Comparison of ENCODE assay signal across 3 fruit fly cellular contexts in the genomic region with DNA sequence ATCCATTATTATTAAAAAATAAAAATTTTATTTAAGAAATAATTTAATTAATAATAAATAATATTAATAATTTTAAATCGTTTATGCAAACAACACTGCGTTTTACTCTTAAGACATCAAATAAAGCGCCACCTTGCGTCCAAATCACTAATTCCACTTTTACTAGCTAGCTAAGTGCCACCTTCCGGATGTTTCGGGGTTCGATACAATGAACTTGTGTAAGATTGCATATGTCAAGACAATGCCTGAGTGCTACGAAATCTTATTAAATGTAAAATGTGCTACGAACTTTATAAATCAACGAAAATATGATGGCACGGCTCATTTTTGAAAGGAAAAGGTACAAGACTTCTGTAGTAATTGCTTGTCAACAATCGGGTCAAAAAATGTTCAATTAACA.
TF ChIP-seq lines count a peak whose summit lies in the region.

No protein-coding gene starts in this region.

TF ChIP-seq in whole organism, embryonic, 481 proteins besides CTCF, POLR2A, EP300 and RAD21 (continued from another document and continues in another):
- TF ChIP-seq Awh (GFP tag; IDR thresholded peaks at IDR 0.05; lab: Robert Waterston, UW) (peak; percentile 60; the same call in 1 of the 2 replicates), pan (optimal IDR thresholded peaks at IDR 0.05; lab: Kevin White, UChicago) (no peak), pan (GFP tag; optimal IDR thresholded peaks at IDR 0.05 in 1 of 2, IDR thresholded peaks at IDR 0.05 in 1 of 2) (peak in 1 of 2 experiments; percentile 42), Kr (GFP tag; optimal IDR thresholded peaks at IDR 0.05; lab: Kevin White, UChicago) (no peak), CG3726 (GFP tag; IDR thresholded peaks at IDR 0.05; lab: Robert Waterston, UW) (no peak), dmrt11E (tag; optimal IDR thresholded peaks at IDR 0.05; lab: Kevin White, UChicago) (peak; percentile 47), D19B (GFP tag; optimal IDR thresholded peaks at IDR 0.05; lab: Kevin White, UChicago) (no peak), Sry-δ (GFP tag; optimal IDR thresholded peaks at IDR 0.05; lab: Kevin White, UChicago) (peak; percentile 51), Med (GFP tag; lab: Kevin White, UChicago) (peak; percentile 97), Six4 (GFP tag; optimal IDR thresholded peaks at IDR 0.05; lab: Kevin White, UChicago) (peak; percentile 11), Dp (GFP tag; optimal IDR thresholded peaks at IDR 0.05; lab: Kevin White, UChicago) (peak; percentile 68), dmrt99B (tag; optimal IDR thresholded peaks at IDR 0.05; lab: Kevin White, UChicago) (peak; percentile 22), CG13894 (tag; optimal IDR thresholded peaks at IDR 0.05; lab: Kevin White, UChicago) (peak; percentile 81), CG2889 (GFP tag; IDR thresholded peaks at IDR 0.05; lab: Robert Waterston, UW) (no peak), Lim3 (GFP tag; IDR thresholded peaks at IDR 0.05; lab: Robert Waterston, UW) (no peak), CG18262 (tag; optimal IDR thresholded peaks at IDR 0.05; lab: Kevin White, UChicago) (peak; percentile 21), CG18764 (GFP tag; optimal IDR thresholded peaks at IDR 0.05; lab: Kevin White, UChicago) (peak; percentile 41), CG11723 (GFP tag; optimal IDR thresholded peaks at IDR 0.05; lab: Kevin White, UChicago) (no peak), D (optimal IDR thresholded peaks at IDR 0.05; lab: Kevin White, UChicago) (no peak), D (GFP tag; optimal IDR thresholded peaks at IDR 0.05; lab: Kevin White, UChicago) (peak; percentile 21), jumu (GFP tag; optimal IDR thresholded peaks at IDR 0.05; lab: Kevin White, UChicago) (peak; percentile 65), en (GFP tag; optimal IDR thresholded peaks at IDR 0.05; lab: Kevin White, UChicago) (no peak), pum (GFP tag; optimal IDR thresholded peaks at IDR 0.05; lab: Kevin White, UChicago) (peak; percentile 67), Gsc (GFP tag; IDR thresholded peaks at IDR 0.05; lab: Robert Waterston, UW) (peak; percentile 47; the same call in 1 of the 2 replicates), jing (GFP tag; optimal IDR thresholded peaks at IDR 0.05; lab: Kevin White, UChicago) (no peak), chinmo (GFP tag; IDR thresholded peaks at IDR 0.05; lab: Robert Waterston, UW; ENCODE audit: partially characterized antibody) (no peak), vfl (GFP tag; optimal IDR thresholded peaks at IDR 0.05; lab: Kevin White, UChicago) (peak; percentile 14), CG6791 (GFP tag; IDR thresholded peaks at IDR 0.05; lab: Robert Waterston, UW; ENCODE audit: partially characterized antibody) (peak; percentile 32; the same call in 1 of the 3 replicates), cg (GFP tag; optimal IDR thresholded peaks at IDR 0.05; lab: Kevin White, UChicago) (no peak), CG9797 (GFP tag; optimal IDR thresholded peaks at IDR 0.05; lab: Kevin White, UChicago) (no peak), amos (GFP tag; IDR thresholded peaks at IDR 0.05; lab: Robert Waterston, UW; ENCODE audit: partially characterized antibody) (peak; percentile 52), MBD-R2 (GFP tag; IDR thresholded peaks at IDR 0.05; lab: Robert Waterston, UW) (peak; percentile 42; the same call in 1 of the 2 replicates), CG3838 (GFP tag; optimal IDR thresholded peaks at IDR 0.05; lab: Kevin White, UChicago) (no peak), ab (GFP tag; optimal IDR thresholded peaks at IDR 0.05; lab: Kevin White, UChicago) (peak; percentile 36), ci (GFP tag; IDR thresholded peaks at IDR 0.05; lab: Robert Waterston, UW) (peak; percentile 74; the same call in 2 of the 3 replicates), yki (optimal IDR thresholded peaks at IDR 0.05; lab: Kevin White, UChicago) (peak; percentile 49), kni (GFP tag; optimal IDR thresholded peaks at IDR 0.05; lab: Kevin White, UChicago) (no peak), Hey (tag; optimal IDR thresholded peaks at IDR 0.05; lab: Kevin White, UChicago) (no peak), onecut (GFP tag; IDR thresholded peaks at IDR 0.05; lab: Robert Waterston, UW) (peak; percentile 38; the same call in 1 of the 2 replicates), CG12104 (GFP tag; optimal IDR thresholded peaks at IDR 0.05; lab: Kevin White, UChicago) (no peak), mld (GFP tag; IDR thresholded peaks at IDR 0.05; lab: Robert Waterston, UW; ENCODE audit: partially characterized antibody) (no peak)

TF ChIP-seq in whole organism, prepupa, 60 proteins besides CTCF, POLR2A, EP300 and RAD21 (continued from another document):
- TF ChIP-seq pdm3 (GFP tag; optimal IDR thresholded peaks at IDR 0.05; lab: Kevin White, UChicago) (peak; percentile 19), CG10631 (GFP tag; optimal IDR thresholded peaks at IDR 0.05; lab: Kevin White, UChicago) (peak; percentile 60), net (GFP tag; optimal IDR thresholded peaks at IDR 0.05; lab: Kevin White, UChicago) (no peak), Ets21C (GFP tag; optimal IDR thresholded peaks at IDR 0.05; lab: Kevin White, UChicago) (peak; percentile 35), topi (GFP tag; optimal IDR thresholded peaks at IDR 0.05; lab: Kevin White, UChicago) (peak; percentile 12), CG6163 (GFP tag; IDR thresholded peaks at IDR 0.05; lab: Robert Waterston, UW) (no peak; the same call in 2 of the 3 replicates), Met (GFP tag; optimal IDR thresholded peaks at IDR 0.05; lab: Kevin White, UChicago) (peak; percentile 0), CG16779 (tag; optimal IDR thresholded peaks at IDR 0.05; lab: Kevin White, UChicago) (no peak), Sox102F (GFP tag; optimal IDR thresholded peaks at IDR 0.05; lab: Kevin White, UChicago) (no peak), CG6854 (GFP tag; optimal IDR thresholded peaks at IDR 0.05; lab: Kevin White, UChicago) (no peak), CG3919 (GFP tag; optimal IDR thresholded peaks at IDR 0.05; lab: Kevin White, UChicago) (peak; percentile 25), CG9139 (GFP tag; optimal IDR thresholded peaks at IDR 0.05; lab: Kevin White, UChicago) (no peak), esn (GFP tag; optimal IDR thresholded peaks at IDR 0.05; lab: Kevin White, UChicago) (peak; percentile 34), dsx (GFP tag; optimal IDR thresholded peaks at IDR 0.05; lab: Kevin White, UChicago; ENCODE audit: poor library complexity, severe bottlenecking) (peak; percentile 10), CG10669 (GFP tag; optimal IDR thresholded peaks at IDR 0.05; lab: Kevin White, UChicago) (no peak), CG11902 (GFP tag; optimal IDR thresholded peaks at IDR 0.05; lab: Kevin White, UChicago) (peak; percentile 59), eg (GFP tag; IDR thresholded peaks at IDR 0.05; lab: Robert Waterston, UW) (no peak), CG3032 (tag; optimal IDR thresholded peaks at IDR 0.05; lab: Kevin White, UChicago) (peak; percentile 24), fkh (GFP tag; optimal IDR thresholded peaks at IDR 0.05; lab: Kevin White, UChicago) (peak; percentile 57), Blimp-1 (GFP tag; optimal IDR thresholded peaks at IDR 0.05; lab: Kevin White, UChicago) (peak; percentile 16), CG31627 (GFP tag; optimal IDR thresholded peaks at IDR 0.05; lab: Kevin White, UChicago) (peak; percentile 73), Hr38 (GFP tag; optimal IDR thresholded peaks at IDR 0.05; lab: Kevin White, UChicago) (no peak)

TF ChIP-seq in whole organism, wandering third instar larva, 38 proteins besides CTCF, POLR2A, EP300 and RAD21 (continued from another document):
- peak; percentile 23 for TF ChIP-seq CG9705 (GFP tag; optimal IDR thresholded peaks at IDR 0.05; lab: Kevin White, UChicago)
TF ChIP-seq in whole organism, wandering third instar larva: peak in this region for 17.
